Worm (Caenorhabditis elegans) whole organism, L1 larva: Measurements from ENCODE around the gene K08H2.3.

ENCODE experiments used
- C16A3.4 ChIP-seq: fragments of 150-350 bp; optimal IDR thresholded peaks from 2 replicates; lab custom pipeline; 2014; ENCODE audit warnings: missing biosample characterization, missing genetic modification characterization
- F16B12.6 ChIP-seq: fragments of 150-350 bp; optimal IDR thresholded peaks from 2 replicates; lab custom pipeline; 2014; ENCODE audit warnings: missing biosample characterization, missing genetic modification characterization
- Y116A8C.19 ChIP-seq: sonication (generic microtip); optimal IDR thresholded peaks from 2 replicates; lab custom pipeline; 2016; ENCODE audit warnings: missing compliant biosample characterization, missing genetic modification characterization, borderline replicate concordance
- ama-1 ChIP-seq: fragments of 150-350 bp; optimal IDR thresholded peaks from 2 replicates; lab custom pipeline; 2014
- blmp-1 ChIP-seq: fragments of 150-350 bp; optimal IDR thresholded peaks from 2 replicates; lab custom pipeline; 2014; ENCODE audit warnings: missing biosample characterization, missing genetic modification characterization
- ceh-63 ChIP-seq: fragments of 200-800 bp; sonication (Bioruptor generic); optimal IDR thresholded peaks from 2 replicates; lab custom pipeline; 2018; ENCODE audit warnings: mild to moderate bottlenecking, missing genetic modification characterization, missing compliant biosample characterization
- ceh-82 ChIP-seq, 3 experiments: fragments of 150-350 bp in 1 of 3; sonication (generic microtip) in 2 of 3; optimal IDR thresholded peaks; 2 replicates each; lab custom pipeline; 2014 to 2017; ENCODE audit warnings: missing biosample characterization in 3 of 3, missing genetic modification characterization in 3 of 3
- ceh-88 ChIP-seq: fragments of 200-800 bp; sonication (Bioruptor generic); IDR thresholded peaks from 2 replicates; pipeline ENCODE4 v1.3.6; 2022; ENCODE audit warnings: missing genetic modification characterization, missing compliant biosample characterization
- dpl-1 ChIP-seq, 3 experiments: fragments of 150-350 bp in 2 of 3; sonication (generic microtip) in 1 of 3; optimal IDR thresholded peaks; 2 replicates each; lab custom pipeline; 2014 to 2017; ENCODE audit warnings: missing biosample characterization in 3 of 3, missing genetic modification characterization in 3 of 3, missing genetic modification reagents in 3 of 3
- efl-3 ChIP-seq: fragments of 200-800 bp; sonication (Bioruptor generic); optimal IDR thresholded peaks from 2 replicates; lab custom pipeline; 2018; ENCODE audit warnings: mild to moderate bottlenecking, missing genetic modification characterization, missing compliant biosample characterization
- egl-13 ChIP-seq: sonication (generic microtip); optimal IDR thresholded peaks from 2 replicates; lab custom pipeline; 2016; ENCODE audit warnings: missing genotype, missing genetic modification reagents, missing genetic modification characterization, missing compliant biosample characterization
- elt-3 ChIP-seq, 6 experiments: fragments of 150-350 bp in 1 of 6; sonication (generic microtip); optimal IDR thresholded peaks; 2 replicates each; lab custom pipeline; 2017 to 2018; ENCODE audit warnings: missing biosample characterization in 6 of 6, missing genetic modification characterization in 6 of 6, inconsistent platforms in 1 of 6
- fkh-10 ChIP-seq: sonication (generic microtip); optimal IDR thresholded peaks from 2 replicates; lab custom pipeline; 2017; ENCODE audit warnings: missing biosample characterization, missing genetic modification reagents, missing genetic modification characterization
- fos-1 ChIP-seq: fragments of 150-350 bp; optimal IDR thresholded peaks from 2 replicates; lab custom pipeline; 2014; ENCODE audit warnings: missing biosample characterization, missing genetic modification characterization
- grh-1 ChIP-seq: fragments of 200-800 bp; sonication (Bioruptor generic); IDR thresholded peaks from 2 replicates; pipeline ENCODE4 v1.3.6; 2022; ENCODE audit warnings: missing genetic modification reagents, missing genetic modification characterization, missing compliant biosample characterization
- hpl-2 ChIP-seq: fragments of 150-350 bp; optimal IDR thresholded peaks from 2 replicates; lab custom pipeline; 2014; ENCODE audit warnings: missing biosample characterization, missing genetic modification reagents, missing genetic modification characterization
- irx-1 ChIP-seq: sonication (generic microtip); optimal IDR thresholded peaks from 2 replicates; lab custom pipeline; 2016; ENCODE audit warnings: missing genetic modification characterization, missing compliant biosample characterization
- isw-1 ChIP-seq: fragments of 200-800 bp; sonication (Bioruptor generic); IDR thresholded peaks from 2 replicates; pipeline ENCODE4 v1.3.6; 2022; ENCODE audit warnings: missing genetic modification characterization, missing compliant biosample characterization
- jun-1 ChIP-seq: fragments of 150-350 bp; optimal IDR thresholded peaks from 2 replicates; lab custom pipeline; 2014; ENCODE audit warnings: missing biosample characterization, missing genetic modification reagents, missing genetic modification characterization
- lin-14 ChIP-seq: fragments of 200-800 bp; sonication (Bioruptor generic); optimal IDR thresholded peaks from 2 replicates; lab custom pipeline; 2018; ENCODE audit warnings: mild to moderate bottlenecking, missing genetic modification characterization, moderate library complexity, missing compliant biosample characterization
- lin-35 ChIP-seq, 2 experiments: fragments of 150-350 bp; optimal IDR thresholded peaks; 2 replicates each; lab custom pipeline; 2014; ENCODE audit warnings: missing biosample characterization in 2 of 2, missing genetic modification characterization in 2 of 2, missing genetic modification reagents in 2 of 2
- lsy-2 ChIP-seq, 2 experiments: fragments of 150-350 bp; optimal IDR thresholded peaks; 2 replicates each; lab custom pipeline; 2014; ENCODE audit warnings: missing biosample characterization in 2 of 2, missing genetic modification characterization in 2 of 2
- mdl-1 ChIP-seq, 2 experiments: fragments of 150-350 bp; optimal IDR thresholded peaks; 2 replicates each; lab custom pipeline; 2014 to 2017; ENCODE audit warnings: missing biosample characterization in 2 of 2, missing genetic modification characterization in 2 of 2, inconsistent platforms in 1 of 2
- nhr-11 ChIP-seq: fragments of 150-350 bp; optimal IDR thresholded peaks from 2 replicates; lab custom pipeline; 2014; ENCODE audit warnings: missing biosample characterization, missing genetic modification characterization
- nhr-20 ChIP-seq: sonication (generic microtip); optimal IDR thresholded peaks from 2 replicates; lab custom pipeline; 2016; ENCODE audit warnings: mild to moderate bottlenecking, missing genetic modification characterization, missing compliant biosample characterization
- nhr-76 ChIP-seq: sonication (generic microtip); optimal IDR thresholded peaks from 2 replicates; lab custom pipeline; 2017; ENCODE audit warnings: missing biosample characterization, missing genetic modification characterization
- nhr-85 ChIP-seq: sonication (generic microtip); peaks from one replicate; lab custom pipeline; 2016; ENCODE audit warnings: missing genetic modification characterization, inconsistent platforms, missing compliant biosample characterization
- nhr-90 ChIP-seq: sonication (generic microtip); optimal IDR thresholded peaks from 2 replicates; lab custom pipeline; 2016; ENCODE audit warnings: mild to moderate bottlenecking, missing genetic modification characterization, missing compliant biosample characterization; ENCODE audit not compliant: poor library complexity
- pax-3 ChIP-seq: fragments of 200-800 bp; sonication (Bioruptor generic); optimal IDR thresholded peaks from 2 replicates; lab custom pipeline; 2018; ENCODE audit warnings: mild to moderate bottlenecking, missing genetic modification characterization, moderate library complexity, missing compliant biosample characterization
- rnt-1 ChIP-seq: sonication (generic microtip); optimal IDR thresholded peaks from 2 replicates; lab custom pipeline; 2016; ENCODE audit warnings: mild to moderate bottlenecking, missing genetic modification characterization, moderate library complexity, missing compliant biosample characterization
- snpc-4 ChIP-seq: fragments of 150-350 bp; optimal IDR thresholded peaks from 2 replicates; lab custom pipeline; 2014; ENCODE audit warnings: missing biosample characterization, missing genetic modification characterization
- sox-4 ChIP-seq: sonication (generic microtip); optimal IDR thresholded peaks from 2 replicates; lab custom pipeline; 2016; ENCODE audit warnings: missing genetic modification characterization, missing compliant biosample characterization
- sptf-1 ChIP-seq: fragments of 150-350 bp; optimal IDR thresholded peaks from 2 replicates; lab custom pipeline; 2014; ENCODE audit warnings: missing biosample characterization, missing genetic modification characterization
- sup-37 ChIP-seq: fragments of 200-800 bp; sonication (Bioruptor generic); optimal IDR thresholded peaks from 2 replicates; lab custom pipeline; 2018; ENCODE audit warnings: mild to moderate bottlenecking, missing genetic modification characterization, missing compliant biosample characterization
- tlp-1 ChIP-seq: fragments of 150-350 bp; optimal IDR thresholded peaks from 2 replicates; lab custom pipeline; 2014; ENCODE audit warnings: missing biosample characterization, missing genetic modification characterization
- unc-30 ChIP-seq: sonication (generic microtip); optimal IDR thresholded peaks from 2 replicates; lab custom pipeline; 2017; ENCODE audit warnings: missing biosample characterization, missing genetic modification characterization
- unc-98 ChIP-seq: fragments of 200-800 bp; sonication (Bioruptor generic); IDR thresholded peaks from 2 replicates; pipeline ENCODE4 v1.3.6; 2022; ENCODE audit warnings: missing genetic modification characterization, missing compliant biosample characterization
- vab-15 ChIP-seq: sonication (generic microtip); optimal IDR thresholded peaks from 2 replicates; lab custom pipeline; 2017; ENCODE audit warnings: missing genotype, mild to moderate bottlenecking, missing genetic modification characterization, missing compliant biosample characterization
- xbp-1 ChIP-seq: sonication (generic microtip); optimal IDR thresholded peaks from 2 replicates; lab custom pipeline; 2016; ENCODE audit warnings: missing genetic modification characterization, missing compliant biosample characterization
- zag-1 ChIP-seq: fragments of 150-350 bp; optimal IDR thresholded peaks from 2 replicates; lab custom pipeline; 2014; ENCODE audit warnings: missing biosample characterization, missing genetic modification characterization
- zip-4 ChIP-seq: fragments of 200-800 bp; sonication (Bioruptor generic); optimal IDR thresholded peaks from 2 replicates; lab custom pipeline; 2018; ENCODE audit warnings: mild to moderate bottlenecking, missing genetic modification characterization, moderate library complexity, missing compliant biosample characterization
- ztf-4 ChIP-seq: fragments of 150-350 bp; optimal IDR thresholded peaks from 2 replicates; lab custom pipeline; 2014; ENCODE audit warnings: missing biosample characterization, missing genetic modification characterization

Gene K08H2.3

DNA sequence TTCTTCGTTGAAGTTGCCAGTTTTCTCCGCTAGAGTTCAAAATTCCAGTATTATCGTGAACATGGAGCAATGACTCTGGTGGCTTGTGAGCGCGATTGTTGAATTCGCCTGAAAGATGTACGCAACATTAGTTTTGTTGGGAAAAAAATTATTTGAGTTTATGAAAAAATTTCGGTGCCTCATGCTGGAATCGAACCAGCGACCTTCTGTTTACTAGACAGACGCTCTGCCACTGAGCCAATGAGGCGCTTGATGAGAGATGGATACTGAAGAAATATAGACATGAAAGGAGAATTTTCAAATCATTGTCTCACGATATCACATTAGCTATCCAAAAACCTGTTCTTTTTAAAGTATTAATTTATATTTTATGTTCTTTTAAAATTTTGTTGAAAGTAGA, 46.3 kb downstream of the K08H2.3 start:
- TF ChIP-seq ceh-82 (tag; optimal IDR thresholded peaks at IDR 0.05; lab: Kevin White, UChicago) (peak in 1 of 3 experiments; percentile 2), pax-3 (tag; lab: Kevin White, UChicago) (no peak), C16A3.4 (tag; lab: Kevin White, UChicago) (no peak), nhr-20 (peak; percentile 13), Y116A8C.19 (no peak), zip-4 (GFP tag; lab: Kevin White, UChicago) (no peak), efl-3 (GFP tag; lab: Kevin White, UChicago) (no peak), rnt-1 (tag; lab: Kevin White, UChicago) (no peak), lin-35 (GFP tag; optimal IDR thresholded peaks at IDR 0.05; lab: Kevin White, UChicago) (peak in 1 of 2 experiments; percentile 13), nhr-90 (tag; lab: Kevin White, UChicago) (peak; percentile 12)

ce11 chrX:13284091-13284490, 46.9 kb downstream of the K08H2.3 start, which contains the start of gene cyp-14A4:
cyp-14A4 (minus strand) TSS chrX:13284197.
- TF ChIP-seq ceh-88 (GFP tag; lab: Robert Waterston, UW) (no peak), elt-3 (tag; optimal IDR thresholded peaks at IDR 0.05; lab: Kevin White, UChicago) (no peak), zag-1 (no peak), xbp-1 (tag; lab: Kevin White, UChicago) (no peak), snpc-4 (tag; lab: Kevin White, UChicago) (no peak), isw-1 (GFP tag; lab: Robert Waterston, UW) (no peak), fkh-10 (GFP tag; lab: Kevin White, UChicago) (no peak), lin-14 (GFP tag; lab: Kevin White, UChicago) (no peak), tlp-1 (no peak), sox-4 (no peak), unc-98 (no peak), lin-35 (GFP tag; optimal IDR thresholded peaks at IDR 0.05; lab: Kevin White, UChicago) (no peak), nhr-76 (tag; lab: Kevin White, UChicago) (no peak), jun-1 (no peak)

DNA sequence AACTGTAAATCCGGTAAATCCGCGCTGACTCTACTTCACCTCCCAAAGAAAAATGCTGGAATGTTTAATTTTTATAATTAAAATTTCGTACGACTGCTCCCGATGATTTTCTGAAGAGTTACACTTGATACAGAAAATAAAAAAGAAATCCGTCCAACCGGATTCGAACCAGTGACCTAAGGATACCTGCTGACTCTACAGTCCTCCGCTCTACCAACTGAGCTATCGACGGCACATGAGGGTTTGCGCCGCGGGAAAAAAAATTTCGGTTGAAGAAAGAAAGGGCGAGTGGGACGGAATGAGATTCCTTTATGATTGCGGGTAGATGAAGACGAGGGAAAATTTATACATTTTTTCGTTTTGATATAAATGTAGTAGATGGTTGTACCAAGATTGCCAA, 47.4 kb downstream of the K08H2.3 start:
- TF ChIP-seq snpc-4 (tag; lab: Kevin White, UChicago): no peak
- TF ChIP-seq ceh-88 (GFP tag; lab: Robert Waterston, UW): no peak
- TF ChIP-seq ztf-4 (tag; lab: Kevin White, UChicago): no peak
- TF ChIP-seq mdl-1 (tag; optimal IDR thresholded peaks at IDR 0.05; lab: Kevin White, UChicago): no peak
- TF ChIP-seq ceh-63 (GFP tag; lab: Kevin White, UChicago): no peak
- no peak for TF ChIP-seq fkh-10 (GFP tag; lab: Kevin White, UChicago)
- no peak for TF ChIP-seq vab-15 (tag; lab: Kevin White, UChicago)
- no peak for TF ChIP-seq nhr-85 (tag; lab: Kevin White, UChicago)
- TF ChIP-seq egl-13 (tag; lab: Kevin White, UChicago): no peak
- TF ChIP-seq sup-37 (GFP tag; lab: Kevin White, UChicago): no peak

ce11 chrX:13286533-13286932, 49.3 kb downstream of the K08H2.3 start, which contains the start of gene R04D3.2:
R04D3.2 (minus strand) TSS chrX:13286633.
- no peak for TF ChIP-seq hpl-2 (GFP tag; lab: Kevin White, UChicago)
- TF ChIP-seq fos-1 (tag; lab: Kevin White, UChicago): no peak
- no peak for TF ChIP-seq ama-1
- TF ChIP-seq mdl-1 (tag; optimal IDR thresholded peaks at IDR 0.05; lab: Kevin White, UChicago): no peak
- no peak for TF ChIP-seq unc-30 (tag; lab: Kevin White, UChicago)
- no peak for TF ChIP-seq vab-15 (tag; lab: Kevin White, UChicago)
- no peak for TF ChIP-seq nhr-20
- no peak for TF ChIP-seq sup-37 (GFP tag; lab: Kevin White, UChicago)
- no peak for TF ChIP-seq irx-1 (tag; lab: Kevin White, UChicago)
- TF ChIP-seq dpl-1 (GFP tag; optimal IDR thresholded peaks at IDR 0.05; lab: Kevin White, UChicago): no peak
- no peak for TF ChIP-seq lsy-2 (tag; optimal IDR thresholded peaks at IDR 0.05; lab: Kevin White, UChicago)
- no peak for TF ChIP-seq lin-35 (GFP tag; optimal IDR thresholded peaks at IDR 0.05; lab: Kevin White, UChicago)
- no peak for TF ChIP-seq nhr-11
- no peak for TF ChIP-seq grh-1
- no peak for TF ChIP-seq sptf-1
- no peak for TF ChIP-seq F16B12.6 (tag; lab: Kevin White, UChicago)
- no peak for TF ChIP-seq egl-13 (tag; lab: Kevin White, UChicago)
- TF ChIP-seq blmp-1 (tag; lab: Kevin White, UChicago): no peak
- TF ChIP-seq ceh-63 (GFP tag; lab: Kevin White, UChicago): no peak
